Worm (Caenorhabditis elegans) whole organism, early embryonic: ENCODE results near the gene F09C8.1.
A peak's percentile ranks its signal among the peaks of the same experiment; 100 is the strongest.
"Not testable (repeated sequence)": the region's sequence is repeated elsewhere in the genome, so short reads cannot be mapped to it uniquely, and the experiment has no call there.

Source experiments
- B0310.2 ChIP-seq: sonication (generic microtip); optimal IDR thresholded peaks from 2 replicates; lab custom pipeline; 2016; ENCODE audit warnings: mild to moderate bottlenecking, missing genetic modification characterization, missing compliant biosample characterization
- F13C5.2 ChIP-seq: sonication (generic microtip); optimal IDR thresholded peaks from 2 replicates; lab custom pipeline; 2017; ENCODE audit warnings: mild to moderate bottlenecking, missing genetic modification characterization, inconsistent platforms, missing compliant biosample characterization
- aly-1 ChIP-seq: sonication (generic microtip); optimal IDR thresholded peaks from 2 replicates; lab custom pipeline; 2016; ENCODE audit warnings: missing genetic modification characterization, missing compliant biosample characterization
- ama-1 ChIP-seq: fragments of 150-350 bp; optimal IDR thresholded peaks from 2 replicates; lab custom pipeline; 2014
- ceh-13 ChIP-seq: fragments of 200-800 bp; sonication (Bioruptor generic); optimal IDR thresholded peaks from 2 replicates; lab custom pipeline; 2018; ENCODE audit warnings: mild to moderate bottlenecking, missing genetic modification characterization, missing compliant biosample characterization
- ceh-36 ChIP-seq: sonication (generic microtip); optimal IDR thresholded peaks from 2 replicates; lab custom pipeline; 2016; ENCODE audit warnings: missing genetic modification characterization, inconsistent platforms, missing compliant biosample characterization
- ets-7 ChIP-seq: sonication (generic microtip); optimal IDR thresholded peaks from 2 replicates; lab custom pipeline; 2016; ENCODE audit warnings: missing genotype, missing genetic modification characterization, missing compliant biosample characterization
- flt-1 ChIP-seq: fragments of 200-800 bp; sonication (Bioruptor generic); IDR thresholded peaks from 2 replicates; pipeline ENCODE4 v1.3.6; 2022; ENCODE audit warnings: missing genetic modification characterization, missing compliant biosample characterization
- hmbx-1 ChIP-seq: sonication (generic microtip); optimal IDR thresholded peaks from 2 replicates; lab custom pipeline; 2016; ENCODE audit warnings: mild to moderate bottlenecking, missing genetic modification characterization, missing compliant biosample characterization
- hmg-4 ChIP-seq: fragments of 200-800 bp; sonication (Bioruptor generic); optimal IDR thresholded peaks from 2 replicates; lab custom pipeline; 2018; ENCODE audit warnings: mild to moderate bottlenecking, missing genetic modification characterization, missing compliant biosample characterization
- hnd-1 ChIP-seq: sonication (generic microtip); optimal IDR thresholded peaks from 2 replicates; lab custom pipeline; 2016; ENCODE audit warnings: missing genetic modification characterization, missing compliant biosample characterization
- pes-1 ChIP-seq: fragments of 200-800 bp; sonication (Bioruptor generic); IDR thresholded peaks from 2 replicates; pipeline ENCODE4 v1.3.6; 2022; ENCODE audit warnings: missing genetic modification reagents, missing genetic modification characterization, missing compliant biosample characterization
- scrt-1 ChIP-seq: fragments of 200-800 bp; sonication (Bioruptor generic); IDR thresholded peaks from 2 replicates; pipeline ENCODE4 v1.3.6; 2022; ENCODE audit warnings: missing genetic modification characterization, missing compliant biosample characterization
- sea-1 ChIP-seq: fragments of 200-800 bp; sonication (Bioruptor generic); conservative IDR thresholded peaks from 2 replicates; pipeline ENCODE4 v1.3.6; 2022; ENCODE audit warnings: missing genetic modification characterization, missing compliant biosample characterization
- tbx-11 ChIP-seq: fragments of 200-800 bp; sonication (Bioruptor generic); IDR thresholded peaks from 2 replicates; pipeline ENCODE4 v1.3.6; 2022; ENCODE audit warnings: missing genetic modification characterization, missing compliant biosample characterization
- tbx-37 ChIP-seq: fragments of 200-800 bp; sonication (Bioruptor generic); conservative IDR thresholded peaks from 2 replicates; pipeline ENCODE4 v1.3.6; 2022; ENCODE audit warnings: missing genetic modification reagents, missing genetic modification characterization, missing compliant biosample characterization
- tra-4 ChIP-seq: sonication (generic microtip); optimal IDR thresholded peaks from 2 replicates; lab custom pipeline; 2017; ENCODE audit warnings: missing genetic modification characterization, missing compliant biosample characterization

The F09C8.1 gene

DNA sequence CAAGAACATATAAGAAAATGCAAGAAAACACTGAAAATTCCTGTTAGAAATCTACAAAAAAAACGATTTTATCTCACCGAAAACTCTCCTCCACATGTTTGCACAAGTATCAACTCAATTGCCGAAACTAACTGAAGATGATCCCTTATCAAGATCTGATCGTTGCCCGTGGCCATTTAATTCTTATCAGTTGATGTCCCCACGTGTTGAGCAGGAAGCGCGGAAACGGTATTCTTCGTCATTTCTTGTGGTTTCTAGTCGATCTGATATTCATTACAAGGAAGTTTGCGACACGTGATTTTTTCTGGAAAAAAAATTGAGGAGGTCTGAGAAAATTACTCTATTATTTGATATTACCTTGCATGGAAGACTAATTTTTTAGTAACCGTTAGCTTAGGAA is at the start of gene F09C8.1:
TSS of gene F09C8.1 (minus strand) at position 123 of the 400 bp plus-strand sequence.
- TF ChIP-seq ama-1 (lab: Kevin White, UChicago) (no peak), aly-1 (tag; lab: Kevin White, UChicago) (no peak), ceh-36 (tag; lab: Kevin White, UChicago) (no peak), F13C5.2 (tag; lab: Kevin White, UChicago) (no peak)

DNA sequence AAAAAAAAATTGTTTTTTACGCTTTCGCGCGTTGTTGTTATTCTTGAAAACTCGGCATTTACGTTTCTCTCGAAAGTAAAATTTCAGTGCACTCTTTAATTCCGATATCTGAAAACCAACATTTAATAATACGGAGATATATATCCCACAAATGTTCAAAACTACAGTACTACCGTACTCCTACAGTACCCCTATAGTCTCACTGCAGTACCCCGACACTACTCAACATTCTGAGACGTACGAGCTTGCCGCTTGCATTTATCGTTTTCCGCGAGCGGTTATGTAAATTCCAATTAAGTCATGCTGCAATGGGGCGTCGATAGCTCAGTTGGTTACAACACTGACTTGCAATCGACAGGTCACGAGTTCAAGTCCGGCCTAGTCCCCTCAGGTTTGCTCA is 49.7 kb upstream of the F09C8.1 start, which contains the start of gene F23A7.8:
TSS of gene F23A7.8 (plus strand) at position 301 of the 400 bp plus-strand sequence.
- not testable (repeated sequence) for TF ChIP-seq sea-1 (GFP tag; lab: Robert Waterston, UW); hmbx-1 (tag; lab: Kevin White, UChicago); hmg-4 (GFP tag; lab: Kevin White, UChicago)

DNA sequence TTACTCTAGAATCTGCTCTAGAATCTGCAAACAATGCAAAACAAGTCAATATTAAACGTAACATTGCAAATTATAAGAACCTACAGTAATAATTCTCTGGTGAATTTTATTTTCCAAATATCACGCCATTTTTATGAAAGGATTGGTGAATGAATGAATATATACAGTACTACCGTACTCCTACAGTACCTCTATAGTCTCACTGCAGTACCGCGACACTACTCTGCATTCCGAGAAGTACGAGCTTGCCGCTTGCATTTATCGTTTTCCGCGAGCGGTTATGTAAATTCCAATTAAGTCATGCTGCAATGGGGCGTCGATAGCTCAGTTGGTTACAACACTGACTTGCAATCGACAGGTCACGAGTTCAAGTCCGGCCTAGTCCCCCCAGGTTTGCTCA is 49.0 kb upstream of the F09C8.1 start, which contains the start of gene F23A7.4:
TSS of gene F23A7.4 (plus strand) at position 301 of the 400 bp plus-strand sequence.
- TF ChIP-seq tbx-37; hmg-4 (GFP tag; lab: Kevin White, UChicago); flt-1: not testable (repeated sequence)

DNA sequence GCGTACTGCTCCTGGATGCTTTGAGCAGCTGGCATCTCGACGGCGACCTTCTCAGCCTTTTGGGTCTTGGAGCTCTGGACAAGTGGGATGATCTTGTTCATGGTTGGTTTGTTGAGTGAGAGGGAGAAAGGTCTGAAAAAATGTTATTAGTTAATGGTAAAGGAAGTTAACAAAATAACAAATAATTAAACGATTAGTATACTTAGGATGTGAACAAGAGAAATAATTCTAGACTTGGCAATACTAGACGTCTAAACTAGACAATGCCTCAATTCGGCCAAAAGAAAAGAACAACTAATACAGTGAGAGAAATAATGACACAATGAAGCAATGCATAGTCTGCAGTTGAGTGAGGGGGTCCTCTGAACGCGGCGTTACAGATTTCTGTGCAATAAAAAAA is 47.2 kb upstream of the F09C8.1 start, which contains the start of gene R11.4:
TSS of gene R11.4 (minus strand) at position 101 of the 400 bp plus-strand sequence.
- no peak for TF ChIP-seq flt-1
- no peak for TF ChIP-seq tbx-37
- no peak for TF ChIP-seq hmg-4 (GFP tag; lab: Kevin White, UChicago)
- TF ChIP-seq hmbx-1 (tag; lab: Kevin White, UChicago), result no peak
- no peak for TF ChIP-seq B0310.2 (tag; lab: Kevin White, UChicago)
- TF ChIP-seq pes-1, result no peak
- TF ChIP-seq F13C5.2 (tag; lab: Kevin White, UChicago), result no peak
- TF ChIP-seq ceh-36 (tag; lab: Kevin White, UChicago), result no peak
- TF ChIP-seq sea-1 (GFP tag; lab: Robert Waterston, UW), result no peak
- TF ChIP-seq ets-7 (tag; lab: Kevin White, UChicago), result no peak
- TF ChIP-seq tbx-11 (GFP tag; lab: Robert Waterston, UW), result no peak
- TF ChIP-seq tra-4 (tag; lab: Kevin White, UChicago), result no peak
- no peak for TF ChIP-seq aly-1 (tag; lab: Kevin White, UChicago)
- no peak for TF ChIP-seq ceh-13 (GFP tag; lab: Kevin White, UChicago)
- TF ChIP-seq ama-1 (lab: Kevin White, UChicago), result no peak

DNA sequence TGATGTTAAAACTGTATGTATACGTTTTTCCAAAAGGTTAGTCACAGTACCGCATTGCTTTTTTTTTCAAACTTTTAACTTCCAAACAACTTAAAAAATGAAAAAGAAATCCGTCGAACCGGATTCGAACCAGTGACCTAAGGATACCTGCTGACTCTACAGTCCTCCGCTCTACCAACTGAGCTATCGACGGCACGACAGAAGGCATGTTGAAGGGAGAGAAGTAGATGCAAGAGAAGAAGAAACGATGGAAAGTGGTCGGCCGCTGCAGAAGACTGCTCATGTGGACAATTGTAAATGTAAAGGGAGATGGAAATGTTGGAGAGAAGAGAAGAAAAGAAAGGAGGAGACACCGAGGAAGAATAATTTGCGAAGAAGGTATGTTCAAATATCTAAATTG is 46.3 kb upstream of the F09C8.1 start:
- peak; percentile 77 for TF ChIP-seq ets-7 (tag; lab: Kevin White, UChicago)
- TF ChIP-seq hmbx-1 (tag; lab: Kevin White, UChicago), result peak; percentile 70
- peak; percentile 88 for TF ChIP-seq tbx-11 (GFP tag; lab: Robert Waterston, UW)
- TF ChIP-seq aly-1 (tag; lab: Kevin White, UChicago), result peak; percentile 85
- peak; percentile 92 for TF ChIP-seq scrt-1 (GFP tag; lab: Robert Waterston, UW)
- peak; percentile 86 for TF ChIP-seq ceh-36 (tag; lab: Kevin White, UChicago)
- TF ChIP-seq B0310.2 (tag; lab: Kevin White, UChicago), result peak; percentile 77
- peak; percentile 88 for TF ChIP-seq tbx-37
- TF ChIP-seq ceh-13 (GFP tag; lab: Kevin White, UChicago), result peak; percentile 88
- peak; percentile 93 for TF ChIP-seq pes-1
- peak; percentile 93 for TF ChIP-seq sea-1 (GFP tag; lab: Robert Waterston, UW)
- no peak for TF ChIP-seq ama-1 (lab: Kevin White, UChicago)
- TF ChIP-seq hmg-4 (GFP tag; lab: Kevin White, UChicago), result peak; percentile 92
- TF ChIP-seq hnd-1 (tag; lab: Kevin White, UChicago), result peak; percentile 76
- peak; percentile 90 for TF ChIP-seq F13C5.2 (tag; lab: Kevin White, UChicago)
- TF ChIP-seq flt-1, result peak; percentile 94
- peak; percentile 67 for TF ChIP-seq tra-4 (tag; lab: Kevin White, UChicago)

DNA sequence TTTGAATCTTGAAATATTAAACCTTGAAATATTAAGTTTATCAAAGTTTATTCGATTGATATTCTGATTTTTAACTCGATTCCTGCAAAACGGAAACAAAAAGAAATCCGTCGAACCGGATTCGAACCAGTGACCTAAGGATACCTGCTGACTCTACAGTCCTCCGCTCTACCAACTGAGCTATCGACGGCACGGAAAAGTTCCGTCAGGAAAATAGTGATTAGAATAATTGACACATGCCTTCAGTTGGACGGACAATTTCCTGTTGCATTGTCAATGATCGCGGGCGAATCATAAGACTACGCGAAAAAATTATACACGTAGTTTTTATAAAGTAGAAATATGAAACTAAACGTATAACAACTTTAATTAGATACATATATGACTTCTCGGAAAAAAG is 45.8 kb upstream of the F09C8.1 start:
- TF ChIP-seq flt-1 (no peak), hmbx-1 (tag; lab: Kevin White, UChicago) (no peak), scrt-1 (GFP tag; lab: Robert Waterston, UW) (no peak), B0310.2 (tag; lab: Kevin White, UChicago) (no peak), tra-4 (tag; lab: Kevin White, UChicago) (no peak), aly-1 (tag; lab: Kevin White, UChicago) (no peak), tbx-11 (GFP tag; lab: Robert Waterston, UW) (no peak), hmg-4 (GFP tag; lab: Kevin White, UChicago) (no peak), ceh-13 (GFP tag; lab: Kevin White, UChicago) (no peak), ama-1 (lab: Kevin White, UChicago) (no peak), F13C5.2 (tag; lab: Kevin White, UChicago) (no peak), tbx-37 (no peak), ets-7 (tag; lab: Kevin White, UChicago) (no peak), sea-1 (GFP tag; lab: Robert Waterston, UW) (no peak)

DNA sequence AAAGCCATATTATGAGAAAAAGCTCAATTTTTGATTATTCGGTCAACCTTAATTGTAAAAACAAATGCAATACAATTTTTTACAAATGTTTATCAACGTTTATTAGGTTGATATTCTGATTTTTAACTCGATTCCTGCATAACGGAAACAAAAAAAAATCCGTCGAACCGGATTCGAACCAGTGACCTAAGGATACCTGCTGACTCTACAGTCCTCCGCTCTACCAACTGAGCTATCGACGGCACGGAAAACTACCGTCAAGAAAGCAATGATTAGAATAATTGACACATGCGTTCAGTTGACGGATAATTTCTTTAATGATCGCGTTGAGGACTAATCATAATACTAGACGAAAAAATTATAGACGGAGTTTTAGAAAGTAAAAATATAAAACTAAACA is 45.3 kb upstream of the F09C8.1 start:
- TF ChIP-seq tbx-11 (GFP tag; lab: Robert Waterston, UW) (no peak), sea-1 (GFP tag; lab: Robert Waterston, UW) (0 out of 2 replicates have a peak, but pooled peaks have one; percentile 17), scrt-1 (GFP tag; lab: Robert Waterston, UW) (0 out of 2 replicates have a peak, but pooled peaks have one; percentile 21), hmg-4 (GFP tag; lab: Kevin White, UChicago) (no peak), ets-7 (tag; lab: Kevin White, UChicago) (no peak), tra-4 (tag; lab: Kevin White, UChicago) (no peak), flt-1 (no peak), hmbx-1 (tag; lab: Kevin White, UChicago) (no peak), ama-1 (lab: Kevin White, UChicago) (no peak), pes-1 (peak; percentile 42; the same call in 1 of the 2 replicates), F13C5.2 (tag; lab: Kevin White, UChicago) (no peak), tbx-37 (no peak), B0310.2 (tag; lab: Kevin White, UChicago) (no peak), aly-1 (tag; lab: Kevin White, UChicago) (no peak), ceh-13 (GFP tag; lab: Kevin White, UChicago) (no peak), hnd-1 (tag; lab: Kevin White, UChicago) (no peak)
